Fruit fly (Drosophila melanogaster) whole organism, embryonic: ENCODE measurements around the gene CG5191.

ENCODE experiments used
- B-H1 ChIP-seq: fragments of 200-800 bp; sonication (Bioruptor generic); IDR thresholded peaks from 3 replicates; pipeline ENCODE4 v1.3.6; 2022; ENCODE audit warnings: missing biosample characterization, missing genetic modification characterization
- BtbVII ChIP-seq: fragments of 200-800 bp; sonication (Bioruptor generic); optimal IDR thresholded peaks from 3 replicates; lab custom pipeline; 2017; ENCODE audit warnings: missing biosample characterization, mild to moderate bottlenecking, missing genetic modification characterization
- CG10147 ChIP-seq: fragments of 200-800 bp; sonication (Bioruptor generic); optimal IDR thresholded peaks from 2 replicates; lab custom pipeline; 2019; ENCODE audit warnings: missing biosample characterization, mild to moderate bottlenecking, missing genetic modification characterization, moderate library complexity
- CG1233 ChIP-seq: fragments of 200-800 bp; sonication (Bioruptor generic); optimal IDR thresholded peaks from 4 replicates; lab custom pipeline; 2018; ENCODE audit warnings: missing biosample characterization, mild to moderate bottlenecking, missing genetic modification characterization
- CG12659 ChIP-seq: fragments of 200-800 bp; sonication (Bioruptor generic); optimal IDR thresholded peaks from 3 replicates; lab custom pipeline; 2017; ENCODE audit warnings: mild to moderate bottlenecking, missing biosample characterization, missing genetic modification reagents, missing genetic modification characterization
- CG15073 ChIP-seq: fragments of 200-800 bp; sonication (Bioruptor generic); optimal IDR thresholded peaks from 2 replicates; lab custom pipeline; 2016; ENCODE audit warnings: missing biosample characterization, missing genetic modification characterization
- CG2889 ChIP-seq: fragments of 200-800 bp; sonication (Bioruptor generic); IDR thresholded peaks from 3 replicates; pipeline ENCODE4 v1.3.6; 2022; ENCODE audit warnings: missing biosample characterization, missing genetic modification characterization
- CG32767 ChIP-seq: fragments of 200-800 bp; sonication (Bioruptor generic); IDR thresholded peaks from 2 replicates; pipeline ENCODE4 v1.3.6; 2022; ENCODE audit warnings: missing biosample characterization, missing genetic modification characterization
- CG3995 ChIP-seq: fragments of 200-800 bp; sonication (Bioruptor generic); optimal IDR thresholded peaks from 3 replicates; lab custom pipeline; 2016; ENCODE audit warnings: missing biosample characterization, missing genetic modification characterization
- CG4360 ChIP-seq: fragments of 200-800 bp; sonication (Bioruptor generic); IDR thresholded peaks from 2 replicates; pipeline ENCODE4 v1.3.6; 2022; ENCODE audit warnings: missing biosample characterization, missing genetic modification characterization
- CG43689 ChIP-seq: fragments of 200-800 bp; sonication (Bioruptor generic); IDR thresholded peaks from 2 replicates; pipeline ENCODE4 v1.3.6; 2022; ENCODE audit warnings: missing biosample characterization, missing genetic modification characterization
- CG4730 ChIP-seq: fragments of 200-800 bp; sonication (Bioruptor generic); IDR thresholded peaks from 2 replicates; pipeline ENCODE4 v1.3.6; 2022; ENCODE audit warnings: missing biosample characterization, missing genetic modification characterization
- CG6654 ChIP-seq: fragments of 200-800 bp; sonication (Bioruptor generic); optimal IDR thresholded peaks from 2 replicates; lab custom pipeline; 2017; ENCODE audit warnings: missing biosample characterization, mild to moderate bottlenecking, missing genetic modification characterization
- CG7987 ChIP-seq: fragments of 200-800 bp; sonication (Bioruptor generic); optimal IDR thresholded peaks from 2 replicates; lab custom pipeline; 2018; ENCODE audit warnings: missing biosample characterization, mild to moderate bottlenecking, missing genetic modification characterization, moderate library complexity
- CG8765 ChIP-seq: fragments of 200-800 bp; sonication (Bioruptor generic); IDR thresholded peaks from 2 replicates; pipeline ENCODE4 v1.3.6; 2022; ENCODE audit warnings: missing biosample characterization, missing genetic modification characterization
- CG9437 ChIP-seq: fragments of 200-800 bp; sonication (Bioruptor generic); optimal IDR thresholded peaks from 2 replicates; lab custom pipeline; 2018; ENCODE audit warnings: missing biosample characterization, mild to moderate bottlenecking, missing genetic modification characterization
- CG9932 ChIP-seq: fragments of 200-800 bp; sonication (Bioruptor generic); IDR thresholded peaks from 2 replicates; pipeline ENCODE4 v1.3.6; 2022; ENCODE audit warnings: missing biosample characterization, missing genetic modification characterization
- Dp ChIP-seq: fragments of 200-800 bp; sonication (Bioruptor generic); optimal IDR thresholded peaks from 2 replicates; lab custom pipeline; 2018; ENCODE audit warnings: missing biosample characterization, mild to moderate bottlenecking, missing genetic modification characterization, moderate library complexity
- ERR ChIP-seq: fragments of 200-800 bp; sonication (Bioruptor generic); optimal IDR thresholded peaks from 2 replicates; lab custom pipeline; 2016; ENCODE audit warnings: missing biosample characterization, missing genetic modification characterization
- Elba2 ChIP-seq: fragments of 200-800 bp; sonication (Bioruptor generic); optimal IDR thresholded peaks from 3 replicates; lab custom pipeline; 2016; ENCODE audit warnings: missing biosample characterization, missing genetic modification characterization
- Fer3 ChIP-seq: fragments of 200-800 bp; sonication (Bioruptor generic); optimal IDR thresholded peaks from 2 replicates; lab custom pipeline; 2018; ENCODE audit warnings: missing biosample characterization, mild to moderate bottlenecking, missing genetic modification characterization, moderate library complexity
- Hr39 ChIP-seq: fragments of >200 bp; optimal IDR thresholded peaks from 2 replicates; lab custom pipeline; 2017
- MBD-R2 ChIP-seq: fragments of 200-800 bp; sonication (Bioruptor generic); IDR thresholded peaks from 2 replicates; pipeline ENCODE4 v1.3.6; 2022; ENCODE audit warnings: missing biosample characterization, missing genetic modification characterization
- MTF-1 ChIP-seq: fragments of 200-800 bp; sonication (Bioruptor generic); optimal IDR thresholded peaks from 2 replicates; lab custom pipeline; 2018; ENCODE audit warnings: missing biosample characterization, mild to moderate bottlenecking, missing genetic modification characterization, borderline replicate concordance
- Sox100B ChIP-seq: fragments of 200-800 bp; sonication (Bioruptor generic); optimal IDR thresholded peaks from 3 replicates; lab custom pipeline; 2018; ENCODE audit warnings: missing biosample characterization, mild to moderate bottlenecking, missing genetic modification characterization
- Sry-δ ChIP-seq: fragments of 200-800 bp; sonication (Bioruptor generic); optimal IDR thresholded peaks from 2 replicates; lab custom pipeline; 2016; ENCODE audit warnings: missing biosample characterization, missing genetic modification characterization
- Usf ChIP-seq: fragments of 200-800 bp; sonication (Bioruptor generic); optimal IDR thresholded peaks from 2 replicates; lab custom pipeline; 2017; ENCODE audit warnings: missing genotype, missing biosample characterization, missing genetic modification characterization
- Xrp1 ChIP-seq: fragments of 200-800 bp; sonication (Bioruptor generic); IDR thresholded peaks from 2 replicates; pipeline ENCODE4 v1.3.6; 2022; ENCODE audit warnings: missing biosample characterization, missing genetic modification characterization
- ap ChIP-seq: fragments of 200-800 bp; sonication (Bioruptor generic); IDR thresholded peaks from 2 replicates; pipeline ENCODE4 v1.3.6; 2022; ENCODE audit warnings: missing biosample characterization, missing genetic modification characterization
- ase ChIP-seq: fragments of 200-800 bp; sonication (Bioruptor generic); IDR thresholded peaks from 3 replicates; pipeline ENCODE4 v1.3.6; 2022; ENCODE audit warnings: missing biosample characterization, missing genetic modification characterization
- bsh ChIP-seq, 2 experiments: fragments of 200-800 bp; sonication (Bioruptor generic); optimal IDR thresholded peaks; 2 replicates each; lab custom pipeline; 2017 to 2018; ENCODE audit warnings: mild to moderate bottlenecking in 2 of 2, missing biosample characterization in 2 of 2, missing genetic modification characterization in 2 of 2, moderate library complexity in 1 of 2
- cg ChIP-seq: fragments of 200-800 bp; sonication (Bioruptor generic); optimal IDR thresholded peaks from 3 replicates; lab custom pipeline; 2019; ENCODE audit warnings: missing biosample characterization, mild to moderate bottlenecking, missing genetic modification characterization, moderate library complexity
- chm ChIP-seq: fragments of 200-800 bp; sonication (Bioruptor generic); IDR thresholded peaks from 2 replicates; pipeline ENCODE4 v1.3.6; 2022; ENCODE audit warnings: missing biosample characterization, missing genetic modification characterization
- gfzf ChIP-seq: fragments of 200-800 bp; sonication (Bioruptor generic); optimal IDR thresholded peaks from 2 replicates; lab custom pipeline; 2016; ENCODE audit warnings: missing biosample characterization, mild to moderate bottlenecking, missing genetic modification characterization, moderate library complexity
- gt ChIP-seq: fragments of 200-800 bp; sonication (Bioruptor generic); IDR thresholded peaks from 2 replicates; pipeline ENCODE4 v1.3.6; 2022; ENCODE audit warnings: missing biosample characterization, missing genetic modification characterization
- her ChIP-seq: fragments of 200-800 bp; sonication (Bioruptor generic); optimal IDR thresholded peaks from 2 replicates; lab custom pipeline; 2016; ENCODE audit warnings: missing biosample characterization, missing genetic modification characterization
- mam ChIP-seq: fragments of 200-800 bp; sonication (Bioruptor generic); optimal IDR thresholded peaks from 3 replicates; lab custom pipeline; 2016; ENCODE audit warnings: missing biosample characterization, missing genetic modification characterization
- onecut ChIP-seq: fragments of 200-800 bp; sonication (Bioruptor generic); IDR thresholded peaks from 2 replicates; pipeline ENCODE4 v1.3.6; 2022; ENCODE audit warnings: missing biosample characterization, missing genetic modification characterization
- otp ChIP-seq: fragments of 200-800 bp; sonication (Bioruptor generic); IDR thresholded peaks from 3 replicates; pipeline ENCODE4, ENCODE4 v1.3.6; 2022; ENCODE audit warnings: missing biosample characterization, missing genetic modification characterization
- pzg ChIP-seq: fragments of 200-800 bp; sonication (Bioruptor generic); optimal IDR thresholded peaks from 3 replicates; lab custom pipeline; 2018; ENCODE audit warnings: missing biosample characterization, mild to moderate bottlenecking, missing genetic modification characterization, moderate library complexity
- repo ChIP-seq: fragments of 200-800 bp; sonication (Bioruptor generic); optimal IDR thresholded peaks from 2 replicates; lab custom pipeline; 2016; ENCODE audit warnings: missing biosample characterization, missing genetic modification characterization
- ro ChIP-seq: fragments of 200-800 bp; sonication (Bioruptor generic); IDR thresholded peaks from 2 replicates; pipeline ENCODE4 v1.3.6; 2022; ENCODE audit warnings: missing biosample characterization, missing genetic modification characterization
- sim ChIP-seq: fragments of 200-800 bp; sonication (Bioruptor generic); IDR thresholded peaks from 2 replicates; pipeline ENCODE4 v1.3.6; 2022; ENCODE audit warnings: missing biosample characterization, missing genetic modification characterization
- sima ChIP-seq: fragments of 200-800 bp; sonication (Bioruptor generic); optimal IDR thresholded peaks from 2 replicates; lab custom pipeline; 2016; ENCODE audit warnings: missing biosample characterization, missing genetic modification characterization
- trh ChIP-seq: fragments of 200-800 bp; sonication (Bioruptor generic); optimal IDR thresholded peaks from 2 replicates; lab custom pipeline; 2016; ENCODE audit warnings: missing biosample characterization, missing genetic modification characterization
- vnd ChIP-seq: fragments of 200-800 bp; sonication (Bioruptor generic); IDR thresholded peaks from 3 replicates; pipeline ENCODE4 v1.3.6; 2022; ENCODE audit warnings: missing biosample characterization, missing genetic modification characterization; ENCODE audit not compliant: partially characterized antibody
- zen ChIP-seq: fragments of 200-800 bp; sonication (Bioruptor generic); optimal IDR thresholded peaks from 3 replicates; lab custom pipeline; 2018; ENCODE audit warnings: missing biosample characterization, mild to moderate bottlenecking, missing genetic modification characterization, moderate library complexity
- zfh1 ChIP-seq: fragments of 200-800 bp; sonication (Bioruptor generic); IDR thresholded peaks from 3 replicates; pipeline ENCODE4 v1.3.6; 2022; ENCODE audit warnings: missing biosample characterization, missing genetic modification characterization

Gene CG5191

DNA sequence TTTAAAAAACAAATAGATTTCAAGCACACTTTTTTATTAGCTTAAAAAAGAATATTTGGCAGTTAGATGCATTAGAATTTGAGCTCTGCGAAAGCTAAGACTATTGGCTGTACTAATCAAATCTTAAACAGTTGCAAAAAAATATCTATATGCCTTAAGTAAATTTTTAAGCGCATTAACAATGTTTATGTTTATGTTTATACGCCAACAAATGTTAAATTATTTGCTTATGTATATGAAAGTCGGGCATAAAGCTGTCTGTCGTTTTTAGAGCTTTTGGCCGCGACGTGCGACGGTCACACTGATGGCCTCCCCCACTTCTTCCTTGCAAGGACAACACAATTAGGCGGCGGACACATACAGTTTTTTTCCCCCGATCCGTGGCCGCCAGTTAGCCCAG, 56.9 kb downstream of the CG5191 start, which contains the start of gene CG5466:
Gene CG5466 (plus strand): TSS at position 301 of the 400 bp plus-strand sequence.
- peak; percentile 56 for TF ChIP-seq gfzf (GFP tag; lab: Kevin White, UChicago)
- TF ChIP-seq CG32767 (GFP tag; lab: Robert Waterston, UW): 0 out of 2 replicates have a peak, but pooled peaks have one; percentile 43
- peak; percentile 6 for TF ChIP-seq pzg (GFP tag; lab: Kevin White, UChicago)
- no peak for TF ChIP-seq zfh1 (GFP tag; lab: Robert Waterston, UW)

DNA sequence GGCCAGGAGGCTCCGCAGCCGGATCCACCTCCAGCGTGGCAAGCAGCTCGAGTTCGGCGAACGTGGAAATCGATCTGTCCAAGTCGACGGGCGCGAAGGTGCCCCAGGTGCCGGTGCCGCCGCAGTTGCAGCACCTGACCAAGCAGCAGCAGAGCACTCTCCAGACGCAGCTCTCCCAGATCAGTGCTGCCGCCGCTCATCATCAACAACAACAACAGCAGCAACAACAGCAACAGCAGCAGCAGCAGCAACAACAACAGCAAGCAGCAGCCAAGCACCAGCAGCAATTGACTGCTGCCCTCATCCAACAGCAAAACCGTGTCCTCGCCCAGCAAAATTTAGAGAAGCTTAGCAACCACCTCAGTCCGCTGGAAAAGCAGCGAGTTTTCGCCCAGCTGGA, 58.3 kb downstream of the CG5191 start:
- TF ChIP-seq gt (GFP tag; lab: Robert Waterston, UW) (no peak), CG4360 (peak; percentile 57), Hr39 (lab: Kevin White, UChicago) (peak; percentile 18)

- TF ChIP-seq MBD-R2 (GFP tag; lab: Robert Waterston, UW) (peak; percentile 69), B-H1 (GFP tag; lab: Robert Waterston, UW) (no peak), Fer3 (no peak), CG10147 (GFP tag; lab: Kevin White, UChicago) (no peak), zen (no peak), Sox100B (GFP tag; lab: Kevin White, UChicago) (no peak), CG8765 (no peak), sima (GFP tag; lab: Kevin White, UChicago) (no peak), Xrp1 (GFP tag; lab: Robert Waterston, UW) (no peak), vnd (no peak), BtbVII (GFP tag; lab: Kevin White, UChicago) (no peak), chm (no peak), CG2889 (GFP tag; lab: Robert Waterston, UW) (no peak), CG4730 (GFP tag; lab: Robert Waterston, UW) (no peak), Hr39 (lab: Kevin White, UChicago) (no peak), CG6654 (no peak), CG15073 (GFP tag; lab: Kevin White, UChicago) (no peak), Elba2 (GFP tag; lab: Kevin White, UChicago) (no peak), Dp (GFP tag; lab: Kevin White, UChicago) (peak; percentile 29), CG9932 (GFP tag; lab: Robert Waterston, UW) (no peak), sim (no peak), CG1233 (GFP tag; lab: Kevin White, UChicago) (no peak), CG7987 (GFP tag; lab: Kevin White, UChicago) (no peak), repo (no peak), gfzf (GFP tag; lab: Kevin White, UChicago) (peak; percentile 92), CG43689 (GFP tag; lab: Robert Waterston, UW) (no peak), CG9437 (GFP tag; lab: Kevin White, UChicago) (no peak), Usf (GFP tag; lab: Kevin White, UChicago) (no peak), onecut (GFP tag; lab: Robert Waterston, UW) (no peak), trh (GFP tag; lab: Kevin White, UChicago) (no peak), mam (GFP tag; lab: Kevin White, UChicago) (no peak), ap (no peak), her (GFP tag; lab: Kevin White, UChicago) (no peak), Sry-δ (peak; percentile 10), MTF-1 (GFP tag; lab: Kevin White, UChicago) (no peak), otp (GFP tag; lab: Robert Waterston, UW) (no peak), bsh (GFP tag; optimal IDR thresholded peaks at IDR 0.05; lab: Kevin White, UChicago) (no peak), ro (GFP tag; lab: Robert Waterston, UW) (no peak), CG3995 (GFP tag; lab: Kevin White, UChicago) (peak; percentile 46), CG12659 (GFP tag; lab: Kevin White, UChicago) (peak; percentile 64), ase (GFP tag; lab: Robert Waterston, UW) (no peak), ERR (no peak), cg (GFP tag; lab: Kevin White, UChicago) (no peak)
These were observed 61.2 kb downstream of the CG5191 start, which contains the start of gene H for dm6 chr3R:20621805-20622286. Gene H (plus strand): TSS chr3R:20621938.
